Fruit fly (Drosophila melanogaster) whole organism, embryonic: ENCODE results near the gene c12.2.

Experiments
- Blimp-1 ChIP-seq: fragments of 200-800 bp; sonication (Bioruptor generic); optimal IDR thresholded peaks from 3 replicates; lab custom pipeline; 2018; ENCODE audit warnings: missing biosample characterization, missing genetic modification characterization, mild to moderate bottlenecking, moderate library complexity, missing genetic modification reagents
- CG10979 ChIP-seq: fragments of 200-800 bp; sonication (Bioruptor generic); optimal IDR thresholded peaks from 2 replicates; lab custom pipeline; 2018; ENCODE audit warnings: missing biosample characterization, mild to moderate bottlenecking, missing genetic modification characterization, moderate library complexity
- CG11696 ChIP-seq: fragments of 200-800 bp; sonication (Bioruptor generic); IDR thresholded peaks from 2 replicates; pipeline ENCODE4 v1.3.6; 2022; ENCODE audit warnings: missing biosample characterization, missing genetic modification characterization
- CG1603 ChIP-seq: fragments of 200-800 bp; sonication (Bioruptor generic); optimal IDR thresholded peaks from 2 replicates; lab custom pipeline; 2019; ENCODE audit warnings: missing biosample characterization, mild to moderate bottlenecking, missing genetic modification characterization, moderate library complexity
- CG17568 ChIP-seq: fragments of 200-800 bp; sonication (Bioruptor generic); optimal IDR thresholded peaks from 2 replicates; lab custom pipeline; 2018; ENCODE audit warnings: missing biosample characterization, mild to moderate bottlenecking, missing genetic modification characterization, moderate library complexity
- CG17829 ChIP-seq: fragments of 200-800 bp; optimal IDR thresholded peaks from 2 replicates; lab custom pipeline; 2019; ENCODE audit warnings: missing biosample characterization, mild to moderate bottlenecking, missing genetic modification characterization, moderate library complexity
- CG18599 ChIP-seq: fragments of 200-800 bp; sonication (Bioruptor generic); optimal IDR thresholded peaks from 3 replicates; lab custom pipeline; 2017; ENCODE audit warnings: missing biosample characterization, missing genetic modification characterization, mild to moderate bottlenecking, moderate library complexity, missing genetic modification reagents
- CG2116 ChIP-seq: fragments of 200-800 bp; sonication (Bioruptor generic); optimal IDR thresholded peaks from 3 replicates; lab custom pipeline; 2018; ENCODE audit warnings: missing biosample characterization, mild to moderate bottlenecking, missing genetic modification characterization
- CG2875 ChIP-seq: fragments of 200-800 bp; sonication (Bioruptor generic); optimal IDR thresholded peaks from 2 replicates; lab custom pipeline; 2017; ENCODE audit warnings: missing biosample characterization, mild to moderate bottlenecking, missing genetic modification characterization, missing genetic modification reagents
- CG32532 ChIP-seq: fragments of 200-800 bp; sonication (Bioruptor generic); IDR thresholded peaks from 2 replicates; pipeline ENCODE4 v1.3.6; 2022; ENCODE audit warnings: missing biosample characterization, missing genetic modification characterization
- CG33213 ChIP-seq: fragments of 200-800 bp; sonication (Bioruptor generic); optimal IDR thresholded peaks from 3 replicates; lab custom pipeline; 2016; ENCODE audit warnings: missing biosample characterization, missing genetic modification characterization
- CG3407 ChIP-seq: fragments of 200-800 bp; sonication (Bioruptor generic); optimal IDR thresholded peaks from 2 replicates; lab custom pipeline; 2018; ENCODE audit warnings: missing biosample characterization, mild to moderate bottlenecking, missing genetic modification characterization
- CG34422 ChIP-seq: fragments of 200-800 bp; sonication (Bioruptor generic); IDR thresholded peaks from 3 replicates; pipeline ENCODE4 v1.3.6; 2022; ENCODE audit warnings: missing biosample characterization, missing genetic modification characterization
- CG3847 ChIP-seq: fragments of 200-800 bp; sonication (Bioruptor generic); IDR thresholded peaks from 2 replicates; pipeline ENCODE4 v1.3.6; 2022; ENCODE audit warnings: missing biosample characterization, missing genetic modification characterization
- CG4730 ChIP-seq: fragments of 200-800 bp; sonication (Bioruptor generic); IDR thresholded peaks from 2 replicates; pipeline ENCODE4 v1.3.6; 2022; ENCODE audit warnings: missing biosample characterization, missing genetic modification characterization
- CG6791 ChIP-seq: fragments of 200-800 bp; sonication (Bioruptor generic); IDR thresholded peaks from 3 replicates; pipeline ENCODE4 v1.3.6; 2022; ENCODE audit warnings: missing biosample characterization, missing genetic modification characterization; ENCODE audit not compliant: partially characterized antibody
- CG6854 ChIP-seq: fragments of 200-800 bp; sonication (Bioruptor generic); optimal IDR thresholded peaks from 3 replicates; lab custom pipeline; 2017; ENCODE audit warnings: missing biosample characterization, mild to moderate bottlenecking, missing genetic modification characterization
- CG7357 ChIP-seq: fragments of 200-800 bp; sonication (Bioruptor generic); IDR thresholded peaks from 3 replicates; pipeline ENCODE4 v1.3.6; 2022; ENCODE audit warnings: missing biosample characterization, missing genetic modification characterization
- CG8765 ChIP-seq: fragments of 200-800 bp; sonication (Bioruptor generic); IDR thresholded peaks from 2 replicates; pipeline ENCODE4 v1.3.6; 2022; ENCODE audit warnings: missing biosample characterization, missing genetic modification characterization
- Dbx ChIP-seq: fragments of 200-800 bp; sonication (Bioruptor generic); IDR thresholded peaks from 3 replicates; pipeline ENCODE4 v1.3.6; 2022; ENCODE audit warnings: missing biosample characterization, missing genetic modification characterization
- Deaf1 ChIP-seq: fragments of 200-800 bp; optimal IDR thresholded peaks from 3 replicates; lab custom pipeline; 2019; ENCODE audit warnings: missing biosample characterization, mild to moderate bottlenecking, missing genetic modification characterization, moderate library complexity
- Dll ChIP-seq: fragments of 200-800 bp; sonication (Bioruptor generic); IDR thresholded peaks from 4 replicates; pipeline ENCODE4 v1.3.6; 2022; ENCODE audit warnings: missing biosample characterization, missing genetic modification characterization; ENCODE audit not compliant: partially characterized antibody
- Drgx ChIP-seq: fragments of 200-800 bp; sonication (Bioruptor generic); IDR thresholded peaks from 2 replicates; pipeline ENCODE4 v1.3.6; 2022; ENCODE audit warnings: missing biosample characterization, missing genetic modification characterization
- HLH3B ChIP-seq: fragments of 200-800 bp; sonication (Bioruptor generic); IDR thresholded peaks from 2 replicates; pipeline ENCODE4 v1.3.6; 2022; ENCODE audit warnings: missing biosample characterization, missing genetic modification characterization
- Hsf ChIP-seq: fragments of 200-800 bp; sonication (Bioruptor generic); optimal IDR thresholded peaks from 3 replicates; lab custom pipeline; 2016; ENCODE audit warnings: missing biosample characterization, missing genetic modification characterization
- Meics ChIP-seq: fragments of 200-800 bp; sonication (Bioruptor generic); optimal IDR thresholded peaks from 2 replicates; lab custom pipeline; 2017; ENCODE audit warnings: missing biosample characterization, mild to moderate bottlenecking, missing genetic modification characterization
- Nf-YA ChIP-seq: fragments of 200-800 bp; sonication (Bioruptor generic); IDR thresholded peaks from 2 replicates; pipeline ENCODE4 v1.3.6; 2022; ENCODE audit warnings: missing biosample characterization, missing genetic modification characterization
- Ptx1 ChIP-seq: fragments of 200-800 bp; sonication (Bioruptor generic); IDR thresholded peaks from 2 replicates; pipeline ENCODE4 v1.3.6; 2022; ENCODE audit warnings: missing biosample characterization, missing genetic modification characterization
- Rfx ChIP-seq: fragments of 200-800 bp; sonication (Bioruptor generic); IDR thresholded peaks from 2 replicates; pipeline ENCODE4 v1.3.6; 2022; ENCODE audit warnings: missing biosample characterization, missing genetic modification characterization
- Six4 ChIP-seq: fragments of 200-800 bp; sonication (Bioruptor generic); optimal IDR thresholded peaks from 2 replicates; lab custom pipeline; 2016; ENCODE audit warnings: missing biosample characterization, missing genetic modification characterization
- Sox100B ChIP-seq: fragments of 200-800 bp; sonication (Bioruptor generic); optimal IDR thresholded peaks from 3 replicates; lab custom pipeline; 2018; ENCODE audit warnings: missing biosample characterization, mild to moderate bottlenecking, missing genetic modification characterization
- ara ChIP-seq: fragments of 200-800 bp; sonication (Bioruptor generic); IDR thresholded peaks from 2 replicates; pipeline ENCODE4 v1.3.6; 2022; ENCODE audit warnings: missing biosample characterization, missing genetic modification characterization
- dati ChIP-seq: fragments of 200-800 bp; sonication (Bioruptor generic); IDR thresholded peaks from 2 replicates; pipeline ENCODE4 v1.3.6; 2022; ENCODE audit warnings: missing biosample characterization, missing genetic modification characterization
- fd96Cb ChIP-seq: fragments of 200-800 bp; sonication (Bioruptor generic); optimal IDR thresholded peaks from 2 replicates; lab custom pipeline; 2018; ENCODE audit warnings: missing biosample characterization, mild to moderate bottlenecking, missing genetic modification characterization, moderate library complexity
- klu ChIP-seq: fragments of 200-800 bp; sonication (Bioruptor generic); IDR thresholded peaks from 2 replicates; pipeline ENCODE4 v1.3.6; 2022; ENCODE audit warnings: missing biosample characterization, missing genetic modification characterization
- luna ChIP-seq: fragments of 200-800 bp; sonication (Bioruptor generic); optimal IDR thresholded peaks from 2 replicates; lab custom pipeline; 2016; ENCODE audit warnings: missing biosample characterization, missing genetic modification characterization
- mirr ChIP-seq: fragments of 200-800 bp; sonication (Bioruptor generic); optimal IDR thresholded peaks from 3 replicates; lab custom pipeline; 2018; ENCODE audit warnings: missing biosample characterization, mild to moderate bottlenecking, missing genetic modification characterization
- pan ChIP-seq, 4 experiments: fragments of >200 bp in 3 of 4; fragments of 200-800 bp in 1 of 4; sonication (Bioruptor generic) in 1 of 4; optimal IDR thresholded peaks in 3 of 4; IDR thresholded peaks in 1 of 4; 2 replicates each; pipeline versions ENCODE4 v1.3.6 to Lab custom; 2017 to 2022; ENCODE audit warnings: missing biosample characterization in 2 of 4, missing genetic modification characterization in 2 of 4, mixed read lengths in 1 of 4
- peb ChIP-seq: fragments of 200-800 bp; sonication (Bioruptor generic); IDR thresholded peaks from 2 replicates; pipeline ENCODE4 v1.3.6; 2022; ENCODE audit warnings: missing biosample characterization, missing genetic modification characterization
- phol ChIP-seq: fragments of 200-800 bp; sonication (Bioruptor generic); optimal IDR thresholded peaks from 3 replicates; lab custom pipeline; 2018; ENCODE audit warnings: missing biosample characterization, mild to moderate bottlenecking, missing genetic modification characterization, moderate library complexity
- row ChIP-seq: fragments of 200-800 bp; sonication (Bioruptor generic); IDR thresholded peaks from 3 replicates; pipeline ENCODE4 v1.3.6; 2022; ENCODE audit warnings: missing biosample characterization, missing genetic modification characterization
- sens ChIP-seq: fragments of 200-800 bp; sonication (Bioruptor generic); peaks from one replicate; lab custom pipeline; 2016; ENCODE audit warnings: missing biosample characterization, missing genetic modification characterization
- sr ChIP-seq: fragments of 200-800 bp; sonication (Bioruptor generic); IDR thresholded peaks from 3 replicates; pipeline ENCODE4 v1.3.6; 2022; ENCODE audit warnings: missing biosample characterization, missing genetic modification characterization
- ssp ChIP-seq: fragments of 200-800 bp; sonication (Bioruptor generic); IDR thresholded peaks from 2 replicates; pipeline ENCODE4 v1.3.6; 2022; ENCODE audit warnings: missing biosample characterization, missing genetic modification characterization
- ttk ChIP-seq: fragments of 200-800 bp; sonication (Bioruptor generic); IDR thresholded peaks from 2 replicates; pipeline ENCODE4 v2.1.2; 2022; ENCODE audit warnings: missing biosample characterization, missing genetic modification characterization

Gene c12.2

DNA sequence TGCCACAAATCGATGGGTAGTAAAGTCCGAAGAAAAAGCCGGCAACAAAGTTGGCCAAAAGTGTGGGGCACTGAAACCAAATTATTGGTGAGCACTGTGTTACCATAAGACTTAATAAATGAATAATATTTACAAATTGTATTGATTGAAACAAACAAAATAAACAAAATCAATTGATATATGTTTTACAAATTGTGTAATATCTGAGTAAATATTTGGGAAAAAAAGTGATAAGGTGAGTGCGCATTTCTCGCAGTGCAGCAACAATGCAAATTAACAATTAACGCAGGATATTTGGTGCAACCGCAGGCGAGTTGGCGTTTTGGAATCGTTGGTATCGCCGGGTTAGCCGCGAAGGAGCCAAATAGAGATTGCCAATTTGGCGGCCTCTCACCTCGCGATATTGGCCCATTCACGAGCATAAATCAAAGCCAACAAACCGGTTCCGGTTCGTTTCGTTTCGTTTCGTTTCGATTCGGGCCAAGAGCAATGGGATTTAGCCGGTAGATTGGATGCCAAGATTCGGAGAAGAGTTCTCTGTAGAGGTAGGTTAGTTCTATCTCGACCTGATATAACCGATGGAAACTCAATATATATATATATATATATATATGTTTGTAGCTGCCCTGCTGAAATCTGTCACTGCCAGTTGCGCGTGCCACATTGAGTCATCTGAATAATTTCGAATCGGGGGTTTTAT is 9.1 kb upstream of the c12.2 start (continued):
- no peak for TF ChIP-seq CG3847 (GFP tag; lab: Robert Waterston, UW)
- peak; percentile 66 for TF ChIP-seq Deaf1 (tag; lab: Kevin White, UChicago)
- 0 out of 3 replicates have a peak, but pooled peaks have one; percentile 12 for TF ChIP-seq row (GFP tag; lab: Robert Waterston, UW)
- no peak for TF ChIP-seq CG3407
- no peak for TF ChIP-seq CG4730 (GFP tag; lab: Robert Waterston, UW)
- no peak for TF ChIP-seq CG34422
- no peak for TF ChIP-seq ssp (GFP tag; lab: Robert Waterston, UW)
- TF ChIP-seq luna (GFP tag; lab: Kevin White, UChicago), result no peak
- TF ChIP-seq ara, result no peak

DNA sequence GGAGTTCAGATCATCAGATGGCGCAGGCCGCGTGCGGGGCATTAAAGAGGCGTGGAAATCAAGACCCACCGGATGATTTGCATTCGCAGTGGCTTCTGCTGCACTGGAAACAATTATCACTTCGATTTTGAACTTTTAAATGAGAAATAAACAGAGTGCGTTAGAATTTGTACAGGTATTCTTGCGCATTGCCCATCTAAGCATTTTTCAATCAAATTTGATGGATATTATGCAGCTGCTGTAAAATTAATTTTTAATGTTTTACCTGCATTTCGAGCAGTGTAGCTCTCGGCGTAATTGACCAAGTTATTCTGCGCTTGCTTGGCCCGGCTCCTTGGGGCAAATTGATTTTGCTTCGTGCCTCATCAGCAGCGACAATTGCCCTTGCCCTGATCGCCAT is 2.1 kb upstream of the c12.2 start:
- no peak for TF ChIP-seq CG8765 (GFP tag; lab: Robert Waterston, UW)
- peak; percentile 20 for TF ChIP-seq CG1603 (tag; lab: Kevin White, UChicago)
- no peak for TF ChIP-seq Drgx (GFP tag; lab: Robert Waterston, UW)
- TF ChIP-seq Rfx (GFP tag; lab: Robert Waterston, UW), result no peak
- peak; percentile 18 for TF ChIP-seq sens (GFP tag; lab: Kevin White, UChicago)
- TF ChIP-seq, all 482 proteins: peak for 2

DNA sequence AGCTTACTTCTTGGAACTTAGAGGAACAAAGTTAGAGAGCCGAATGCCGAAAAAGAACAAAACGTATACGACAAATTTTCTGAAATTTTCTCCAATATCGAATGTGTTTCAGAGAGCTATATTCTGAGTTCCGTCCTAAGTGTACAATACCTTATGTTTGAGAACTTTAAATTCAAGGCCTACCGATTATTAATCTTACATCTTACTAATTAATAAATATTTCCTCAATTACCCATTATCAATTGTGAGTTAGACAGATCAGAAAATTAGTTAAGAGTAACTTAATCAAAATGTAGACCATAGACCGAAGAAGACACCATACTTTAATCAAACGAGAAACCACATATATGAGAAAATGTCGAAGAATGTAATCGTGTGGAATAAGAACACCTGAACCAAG is 11.2 kb downstream of the c12.2 start, which contains the start of gene CG34450:
Gene CG34450 (minus strand): TSS at position 101 of the 400 bp plus-strand sequence.
- TF ChIP-seq pan (optimal IDR thresholded peaks at IDR 0.05; lab: Kevin White, UChicago), result no peak
- no peak for TF ChIP-seq pan (GFP tag; optimal IDR thresholded peaks at IDR 0.05 in 1 of 2, IDR thresholded peaks at IDR 0.05 in 1 of 2)
- no peak for TF ChIP-seq Ptx1 (GFP tag; lab: Robert Waterston, UW)
- no peak for TF ChIP-seq fd96Cb (tag; lab: Kevin White, UChicago)
- no peak for TF ChIP-seq CG6854
- no peak for TF ChIP-seq CG11696 (GFP tag; lab: Robert Waterston, UW)

DNA sequence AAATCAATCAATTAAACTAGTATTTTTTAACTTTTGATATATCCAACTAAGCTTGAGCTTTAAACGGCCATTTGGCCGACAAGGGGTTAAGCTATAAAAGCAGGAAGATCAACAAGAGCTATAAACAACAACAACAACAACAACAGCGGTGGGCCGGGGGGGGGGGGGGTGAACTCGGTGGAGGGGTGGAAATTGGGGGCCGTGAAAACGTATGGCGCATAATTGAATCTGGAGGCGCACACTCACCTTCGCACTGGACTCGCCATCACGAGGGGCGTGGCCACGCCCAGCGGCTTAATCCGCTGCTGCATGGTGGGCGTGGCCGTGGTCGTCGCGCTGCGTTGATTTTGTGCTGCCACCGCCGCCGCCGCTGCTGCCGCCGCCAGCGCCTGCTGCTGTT is 13.0 kb downstream of the c12.2 start:
- no peak for TF ChIP-seq peb
- peak; percentile 8 for TF ChIP-seq CG10979 (tag; lab: Kevin White, UChicago)
- no peak for TF ChIP-seq CG17829 (tag; lab: Kevin White, UChicago)
- 0 out of 2 replicates have a peak, but pooled peaks have one; percentile 18 for TF ChIP-seq CG32532 (GFP tag; lab: Robert Waterston, UW)
- TF ChIP-seq dati, result no peak
- no peak for TF ChIP-seq Hsf (GFP tag; lab: Kevin White, UChicago)
- TF ChIP-seq klu, result no peak
- TF ChIP-seq CG33213 (GFP tag; lab: Kevin White, UChicago), result no peak
- no peak for TF ChIP-seq CG4730 (GFP tag; lab: Robert Waterston, UW)
- peak; percentile 10 for TF ChIP-seq Meics (GFP tag; lab: Kevin White, UChicago)
- 0 out of 3 replicates have a peak, but pooled peaks have one; percentile 33 for TF ChIP-seq sr (GFP tag; lab: Robert Waterston, UW)
- TF ChIP-seq Six4 (GFP tag; lab: Kevin White, UChicago), result no peak
- no peak for TF ChIP-seq CG7357
- no peak for TF ChIP-seq Sox100B (GFP tag; lab: Kevin White, UChicago)
- peak; percentile 6 for TF ChIP-seq phol (tag; lab: Kevin White, UChicago)
- 0 out of 2 replicates have a peak, but pooled peaks have one; percentile 9 for TF ChIP-seq HLH3B (GFP tag; lab: Robert Waterston, UW)
- peak; percentile 32; the same call in 1 of the 2 replicates for TF ChIP-seq Rfx (GFP tag; lab: Robert Waterston, UW)
- TF ChIP-seq CG17568, result no peak
- no peak for TF ChIP-seq CG6791 (GFP tag; lab: Robert Waterston, UW)
- peak; percentile 9 for TF ChIP-seq Blimp-1 (GFP tag; lab: Kevin White, UChicago)
- no peak for TF ChIP-seq CG2875
- 0 out of 2 replicates have a peak, but pooled peaks have one; percentile 17 for TF ChIP-seq Nf-YA (GFP tag; lab: Robert Waterston, UW)
- TF ChIP-seq Dll (GFP tag; lab: Robert Waterston, UW), result no peak
- no peak for TF ChIP-seq mirr (GFP tag; lab: Kevin White, UChicago)
- no peak for TF ChIP-seq CG2116 (GFP tag; lab: Kevin White, UChicago)
- no peak for TF ChIP-seq Dbx (GFP tag; lab: Robert Waterston, UW)
- TF ChIP-seq ttk (GFP tag; lab: Robert Waterston, UW), result 0 out of 2 replicates have a peak, but pooled peaks have one; percentile 9
- no peak for TF ChIP-seq CG18599 (GFP tag; lab: Kevin White, UChicago)
